Worm (Caenorhabditis elegans): ENCODE data around the gene F16H6.10.

Gene F16H6.10

ce11 chrV:18224353-18224752, at the start of gene F16H6.10:
Gene F16H6.10, minus strand, starts transcription at chrV:18224453.
- TF ChIP-seq him-1 (tag; optimal IDR thresholded peaks at IDR 0.05) (no peak), W03F9.2 (tag; optimal IDR thresholded peaks at IDR 0.05) (no peak), dao-5 (tag; optimal IDR thresholded peaks at IDR 0.05) (no peak)

- TF ChIP-seq him-1 (tag; optimal IDR thresholded peaks at IDR 0.05), result no peak
- TF ChIP-seq dao-5 (tag; optimal IDR thresholded peaks at IDR 0.05), result no peak
- TF ChIP-seq W03F9.2 (tag; optimal IDR thresholded peaks at IDR 0.05), result no peak
Observed at ce11 chrV:18270403-18270802, 46.1 kb upstream of the F16H6.10 start, which contains the start of gene Y37H2C.4. Gene Y37H2C.4, plus strand, starts transcription at chrV:18270703.

- TF ChIP-seq dao-5 (tag; optimal IDR thresholded peaks at IDR 0.05) (no peak), him-1 (tag; optimal IDR thresholded peaks at IDR 0.05) (no peak), W03F9.2 (tag; optimal IDR thresholded peaks at IDR 0.05) (no peak)
Observed at ce11 chrV:18269885-18270284, 45.6 kb upstream of the F16H6.10 start, which contains the start of gene skr-6. Gene skr-6, minus strand, starts transcription at chrV:18269985.

ce11 chrV:18268744-18269143, 44.5 kb upstream of the F16H6.10 start, which contains the start of gene fbxa-213:
Gene fbxa-213, minus strand, starts transcription at chrV:18268844.
- no peak for TF ChIP-seq W03F9.2 (tag; optimal IDR thresholded peaks at IDR 0.05)
- TF ChIP-seq him-1 (tag; optimal IDR thresholded peaks at IDR 0.05), result no peak
- TF ChIP-seq dao-5 (tag; optimal IDR thresholded peaks at IDR 0.05), result no peak

ce11 chrV:18266238-18266637, 42.0 kb upstream of the F16H6.10 start, which contains the start of gene R10E8.6:
Gene R10E8.6, minus strand, starts transcription at chrV:18266391.
- no peak for TF ChIP-seq W03F9.2 (tag; optimal IDR thresholded peaks at IDR 0.05)
- TF ChIP-seq dao-5 (tag; optimal IDR thresholded peaks at IDR 0.05), result no peak
- no peak for TF ChIP-seq him-1 (tag; optimal IDR thresholded peaks at IDR 0.05)

ce11 chrV:18265514-18265913, 41.3 kb upstream of the F16H6.10 start:
- TF ChIP-seq dao-5 (tag; optimal IDR thresholded peaks at IDR 0.05) (no peak), W03F9.2 (tag; optimal IDR thresholded peaks at IDR 0.05) (no peak), him-1 (tag; optimal IDR thresholded peaks at IDR 0.05) (no peak)

ce11 chrV:18254483-18254882, 30.2 kb upstream of the F16H6.10 start, which contains the start of gene R10E8.5:
Gene R10E8.5, plus strand, starts transcription at chrV:18254783.
- TF ChIP-seq him-1 (tag; optimal IDR thresholded peaks at IDR 0.05), result no peak
- TF ChIP-seq dao-5 (tag; optimal IDR thresholded peaks at IDR 0.05), result no peak
- no peak for TF ChIP-seq W03F9.2 (tag; optimal IDR thresholded peaks at IDR 0.05)

ce11 chrV:18253494-18253893, 29.2 kb upstream of the F16H6.10 start, which contains the start of gene R10E8.2:
Gene R10E8.2, plus strand, starts transcription at chrV:18253794.
- TF ChIP-seq dao-5 (tag; optimal IDR thresholded peaks at IDR 0.05) (no peak), W03F9.2 (tag; optimal IDR thresholded peaks at IDR 0.05) (no peak), him-1 (tag; optimal IDR thresholded peaks at IDR 0.05) (no peak)

ce11 chrV:18252239-18252638, 28.0 kb upstream of the F16H6.10 start, which contains the start of gene R10E8.1:
Gene R10E8.1, minus strand, starts transcription at chrV:18252416.
- no peak for TF ChIP-seq him-1 (tag; optimal IDR thresholded peaks at IDR 0.05)
- no peak for TF ChIP-seq dao-5 (tag; optimal IDR thresholded peaks at IDR 0.05)
- TF ChIP-seq W03F9.2 (tag; optimal IDR thresholded peaks at IDR 0.05), result no peak

ce11 chrV:18246077-18246476, 21.8 kb upstream of the F16H6.10 start:
- TF ChIP-seq dao-5 (tag; optimal IDR thresholded peaks at IDR 0.05) (no peak), him-1 (tag; optimal IDR thresholded peaks at IDR 0.05) (no peak), W03F9.2 (tag; optimal IDR thresholded peaks at IDR 0.05) (no peak)

- TF ChIP-seq W03F9.2 (tag; optimal IDR thresholded peaks at IDR 0.05) (no peak), dao-5 (tag; optimal IDR thresholded peaks at IDR 0.05) (no peak), him-1 (tag; optimal IDR thresholded peaks at IDR 0.05) (no peak)
Observed at ce11 chrV:18244408-18244807, 20.2 kb upstream of the F16H6.10 start.

- TF ChIP-seq dao-5 (tag; optimal IDR thresholded peaks at IDR 0.05), result no peak
- no peak for TF ChIP-seq him-1 (tag; optimal IDR thresholded peaks at IDR 0.05)
- TF ChIP-seq W03F9.2 (tag; optimal IDR thresholded peaks at IDR 0.05), result no peak
Observed at ce11 chrV:18243227-18243626, 19.0 kb upstream of the F16H6.10 start.

- peak; percentile 30 for TF ChIP-seq W03F9.2 (tag; optimal IDR thresholded peaks at IDR 0.05)
- TF ChIP-seq dao-5 (tag; optimal IDR thresholded peaks at IDR 0.05), result no peak
- no peak for TF ChIP-seq him-1 (tag; optimal IDR thresholded peaks at IDR 0.05)
Observed at ce11 chrV:18241328-18241727, 17.1 kb upstream of the F16H6.10 start, which contains the start of gene R10E8.8. Gene R10E8.8, minus strand, starts transcription at chrV:18241670.

ce11 chrV:18236714-18237288, 12.5 kb upstream of the F16H6.10 start, which contains the start of gene R10E8.3:
Gene R10E8.3, minus strand, starts transcription at chrV:18236764.
- no peak for TF ChIP-seq W03F9.2 (tag; optimal IDR thresholded peaks at IDR 0.05)
- no peak for TF ChIP-seq him-1 (tag; optimal IDR thresholded peaks at IDR 0.05)
- no peak for TF ChIP-seq dao-5 (tag; optimal IDR thresholded peaks at IDR 0.05)
